Fruit fly (Drosophila melanogaster) whole organism, wandering third instar larva: ENCODE data around the gene CG9626.

Source experiments
- Abd-B ChIP-seq: fragments of >200 bp; optimal IDR thresholded peaks from 2 replicates; lab custom pipeline; 2017; ENCODE audit warnings: missing biosample characterization, missing genetic modification characterization
- CG32264 ChIP-seq: fragments of 200-800 bp; sonication (Bioruptor generic); optimal IDR thresholded peaks from 2 replicates; lab custom pipeline; 2016; ENCODE audit warnings: missing biosample characterization, missing genetic modification characterization
- CG9705 ChIP-seq: fragments of 200-800 bp; sonication (Bioruptor generic); optimal IDR thresholded peaks from 2 replicates; lab custom pipeline; 2018; ENCODE audit warnings: missing biosample characterization, mild to moderate bottlenecking, missing genetic modification characterization
- CrebA ChIP-seq: fragments of 200-800 bp; sonication (Bioruptor generic); optimal IDR thresholded peaks from 2 replicates; lab custom pipeline; 2016; ENCODE audit warnings: missing biosample characterization, mild to moderate bottlenecking, missing genetic modification characterization, borderline replicate concordance
- Dfd ChIP-seq: fragments of >200 bp; optimal IDR thresholded peaks from 2 replicates; lab custom pipeline; 2017; ENCODE audit warnings: missing biosample characterization, missing genetic modification characterization
- Dif ChIP-seq: fragments of 200-275, 200-300 bp; sonication (Bioruptor generic); optimal IDR thresholded peaks from 2 replicates; lab custom pipeline; 2018; ENCODE audit warnings: missing biosample characterization, missing genetic modification characterization; ENCODE audit not compliant: partially characterized antibody
- GATAd ChIP-seq: sonication (Bioruptor generic); optimal IDR thresholded peaks from 2 replicates; lab custom pipeline; 2016; ENCODE audit warnings: missing biosample characterization, missing genetic modification characterization
- HLH106 ChIP-seq: fragments of 200-800 bp; optimal IDR thresholded peaks from 3 replicates; lab custom pipeline; 2019; ENCODE audit warnings: missing biosample characterization, mild to moderate bottlenecking, missing genetic modification characterization, moderate library complexity
- Hnf4 ChIP-seq: fragments of 200-800 bp; sonication (Bioruptor generic); optimal IDR thresholded peaks from 2 replicates; lab custom pipeline; 2016; ENCODE audit warnings: missing biosample characterization, mild to moderate bottlenecking, missing genetic modification characterization
- Hr78 ChIP-seq: fragments of >200 bp; optimal IDR thresholded peaks from 2 replicates; lab custom pipeline; 2017; ENCODE audit warnings: missing biosample characterization, missing genetic modification characterization
- Hr83 ChIP-seq: fragments of 200-300 bp; sonication (Bioruptor generic); optimal IDR thresholded peaks from 2 replicates; lab custom pipeline; 2016; ENCODE audit warnings: missing biosample characterization, mild to moderate bottlenecking, missing genetic modification characterization, moderate library complexity; ENCODE audit not compliant: poor library complexity, severe bottlenecking
- Jra ChIP-seq: sonication (Bioruptor generic); optimal IDR thresholded peaks from 2 replicates; lab custom pipeline; 2016; ENCODE audit warnings: missing biosample characterization, missing genetic modification characterization
- Mio ChIP-seq: sonication (Bioruptor generic); optimal IDR thresholded peaks from 2 replicates; lab custom pipeline; 2016; ENCODE audit warnings: missing biosample characterization, missing genetic modification characterization
- N ChIP-seq: fragments of >200 bp; optimal IDR thresholded peaks from 2 replicates; lab custom pipeline; 2018; ENCODE audit warnings: missing biosample characterization, missing external identifiers, missing genetic modification characterization
- OdsH ChIP-seq: fragments of 200-800 bp; sonication (Bioruptor generic); optimal IDR thresholded peaks from 2 replicates; lab custom pipeline; 2016; ENCODE audit warnings: missing biosample characterization, mild to moderate bottlenecking, missing genetic modification characterization
- Rel ChIP-seq, 2 experiments: fragments of 200-800 bp; sonication (Bioruptor generic) in 1 of 2; optimal IDR thresholded peaks; 2 replicates in 1 of 2; 3 replicates in 1 of 2; lab custom pipeline; 2016 to 2019; ENCODE audit warnings: mild to moderate bottlenecking in 2 of 2, missing biosample characterization in 2 of 2, missing genetic modification characterization in 2 of 2, moderate library complexity in 1 of 2
- Vsx2 ChIP-seq: fragments of 200-300, 225-300 bp; sonication (Bioruptor generic); optimal IDR thresholded peaks from 2 replicates; lab custom pipeline; 2018; ENCODE audit warnings: missing biosample characterization, missing genetic modification characterization; ENCODE audit not compliant: partially characterized antibody
- br ChIP-seq: fragments of 200-800 bp; sonication (Bioruptor generic); optimal IDR thresholded peaks from 2 replicates; lab custom pipeline; 2016; ENCODE audit warnings: missing biosample characterization, missing genetic modification characterization
- brk ChIP-seq: fragments of 200-800 bp; sonication (Bioruptor generic); optimal IDR thresholded peaks from 2 replicates; lab custom pipeline; 2016; ENCODE audit warnings: missing biosample characterization, mild to moderate bottlenecking, missing genetic modification characterization
- dl ChIP-seq, 2 experiments: fragments of 175-275, 200-275 bp in 1 of 2; fragments of 200-275 bp in 1 of 2; sonication (Bioruptor generic); optimal IDR thresholded peaks; lab custom pipeline; 2018; ENCODE audit warnings: mild to moderate bottlenecking in 2 of 2, missing biosample characterization in 2 of 2, missing genetic modification characterization in 2 of 2, moderate library complexity in 2 of 2; ENCODE audit not compliant: partially characterized antibody in 2 of 2, insufficient read depth in 1 of 2
- dsf ChIP-seq: sonication (Bioruptor generic); optimal IDR thresholded peaks from 2 replicates; lab custom pipeline; 2016; ENCODE audit warnings: missing biosample characterization, missing genetic modification characterization, borderline replicate concordance
- foxo ChIP-seq, 2 experiments: fragments of 200-800 bp; sonication (Bioruptor generic); optimal IDR thresholded peaks; 2 replicates in 1 of 2; 3 replicates in 1 of 2; lab custom pipeline; 2016 to 2017; ENCODE audit warnings: missing biosample characterization in 2 of 2, missing genetic modification characterization in 2 of 2
- fru ChIP-seq: fragments of 200-800 bp; sonication (Bioruptor generic); optimal IDR thresholded peaks from 3 replicates; lab custom pipeline; 2016; ENCODE audit warnings: missing biosample characterization, mild to moderate bottlenecking, missing genetic modification characterization
- h ChIP-seq: fragments of 200-800 bp; sonication (Bioruptor generic); optimal IDR thresholded peaks from 3 replicates; lab custom pipeline; 2016; ENCODE audit warnings: missing biosample characterization, mild to moderate bottlenecking, missing genetic modification characterization
- lola ChIP-seq: fragments of >200 bp; optimal IDR thresholded peaks from 2 replicates; lab custom pipeline; 2017; ENCODE audit warnings: missing biosample characterization, missing genetic modification characterization
- pan ChIP-seq: fragments of >200 bp; optimal IDR thresholded peaks from 2 replicates; lab custom pipeline; 2017
- psq ChIP-seq: fragments of 200-800 bp; sonication (Bioruptor generic); optimal IDR thresholded peaks from 3 replicates; lab custom pipeline; 2017; ENCODE audit warnings: missing biosample characterization, mild to moderate bottlenecking, missing genetic modification characterization, moderate library complexity
- rgr ChIP-seq: fragments of 200-800 bp; sonication (Bioruptor generic); optimal IDR thresholded peaks from 3 replicates; lab custom pipeline; 2016; ENCODE audit warnings: missing biosample characterization, mild to moderate bottlenecking, missing genetic modification characterization
- sv ChIP-seq: fragments of 200-800 bp; sonication (Bioruptor generic); optimal IDR thresholded peaks from 3 replicates; lab custom pipeline; 2016; ENCODE audit warnings: missing biosample characterization, missing genetic modification characterization
- tai ChIP-seq: sonication (Bioruptor generic); optimal IDR thresholded peaks from 2 replicates; lab custom pipeline; 2016; ENCODE audit warnings: missing biosample characterization, missing genetic modification characterization
- usp ChIP-seq: fragments of >200 bp; optimal IDR thresholded peaks from 2 replicates; lab custom pipeline; 2017; ENCODE audit warnings: missing biosample characterization, missing genetic modification characterization
- woc ChIP-seq: sonication (Bioruptor generic); optimal IDR thresholded peaks from 2 replicates; lab custom pipeline; 2016; ENCODE audit warnings: missing biosample characterization, mild to moderate bottlenecking, missing genetic modification characterization

CG9626 gene

dm6 chr3R:8264302-8265080 is 36.3 kb downstream of the CG9626 start, which contains the start of the genes RPA1 and Mcm2 (continued):
- TF ChIP-seq Abd-B, result no peak
- no peak for TF ChIP-seq brk
- peak; percentile 75 for TF ChIP-seq h (GFP tag; lab: Kevin White, UChicago)
- TF ChIP-seq CG9705 (GFP tag; lab: Kevin White, UChicago), result peak; percentile 64

- TF ChIP-seq Vsx2 (GFP tag; lab: Kevin White, UChicago) (peak; percentile 17), br (no peak)
These were observed 39.1 kb downstream of the CG9626 start for dm6 chr3R:8261634-8262033.

- TF ChIP-seq CG32264 (GFP tag; lab: Kevin White, UChicago) (no peak), woc (GFP tag; lab: Kevin White, UChicago) (no peak), dsf (GFP tag; lab: Kevin White, UChicago) (no peak), fru (GFP tag; lab: Kevin White, UChicago) (no peak), Dfd (no peak), h (GFP tag; lab: Kevin White, UChicago) (no peak), pan (lab: Kevin White, UChicago) (no peak), Abd-B (no peak), brk (no peak), Hr78 (GFP tag; lab: Kevin White, UChicago) (no peak), dl (GFP tag; optimal IDR thresholded peaks at IDR 0.05; lab: Kevin White, UChicago; ENCODE audit: insufficient read depth in 1 of 2, partially characterized antibody in 2 of 2) (no peak), Hnf4 (GFP tag; lab: Kevin White, UChicago) (no peak)
These were observed 44.7 kb downstream of the CG9626 start for dm6 chr3R:8256040-8256439.

dm6 chr3R:8254347-8254746 is 46.4 kb downstream of the CG9626 start:
- no peak for TF ChIP-seq usp (GFP tag; lab: Kevin White, UChicago)
- no peak for TF ChIP-seq h (GFP tag; lab: Kevin White, UChicago)
- no peak for TF ChIP-seq OdsH (GFP tag; lab: Kevin White, UChicago)
- TF ChIP-seq pan (lab: Kevin White, UChicago), result no peak
- TF ChIP-seq GATAd, result no peak
- no peak for TF ChIP-seq CG9705 (GFP tag; lab: Kevin White, UChicago)
- no peak for TF ChIP-seq Hnf4 (GFP tag; lab: Kevin White, UChicago)
- no peak for TF ChIP-seq Vsx2 (GFP tag; lab: Kevin White, UChicago)

- TF ChIP-seq br (no peak), Rel (GFP tag; optimal IDR thresholded peaks at IDR 0.05; lab: Kevin White, UChicago) (no peak), Rel (tag; optimal IDR thresholded peaks at IDR 0.05; lab: Kevin White, UChicago) (no peak), Hr83 (no peak), rgr (GFP tag; lab: Kevin White, UChicago) (no peak), GATAd (no peak), OdsH (GFP tag; lab: Kevin White, UChicago) (no peak), Jra (no peak), usp (GFP tag; lab: Kevin White, UChicago) (no peak), N (GFP tag; lab: Kevin White, UChicago) (no peak), CrebA (GFP tag; lab: Kevin White, UChicago) (no peak), pan (lab: Kevin White, UChicago) (no peak), tai (GFP tag; lab: Kevin White, UChicago) (no peak)
These were observed 49.2 kb downstream of the CG9626 start for dm6 chr3R:8251532-8251931.

- TF ChIP-seq Rel (GFP tag; optimal IDR thresholded peaks at IDR 0.05; lab: Kevin White, UChicago) (no peak), Rel (tag; optimal IDR thresholded peaks at IDR 0.05; lab: Kevin White, UChicago) (no peak), Mio (GFP tag; lab: Kevin White, UChicago) (no peak), psq (no peak), pan (lab: Kevin White, UChicago) (no peak), Abd-B (no peak), rgr (GFP tag; lab: Kevin White, UChicago) (no peak), CG32264 (GFP tag; lab: Kevin White, UChicago) (no peak), foxo (GFP tag; optimal IDR thresholded peaks at IDR 0.05; lab: Kevin White, UChicago) (no peak), Dif (GFP tag; lab: Kevin White, UChicago) (no peak), sv (GFP tag; lab: Kevin White, UChicago) (no peak), HLH106 (tag; lab: Kevin White, UChicago) (no peak), lola (GFP tag; lab: Kevin White, UChicago) (no peak), br (no peak), fru (GFP tag; lab: Kevin White, UChicago) (no peak), dsf (GFP tag; lab: Kevin White, UChicago) (no peak)
These were observed 50.5 kb downstream of the CG9626 start, which contains the start of gene mtg for dm6 chr3R:8250166-8250733. mtg (plus strand) TSS chr3R:8250497.
